Fruit fly (Drosophila melanogaster) whole organism, embryonic: ENCODE results near the gene kay.

Experiments
- ATbp ChIP-seq: fragments of 200-800 bp; sonication (Bioruptor generic); optimal IDR thresholded peaks from 2 replicates; lab custom pipeline; 2017; ENCODE audit warnings: missing biosample characterization, mild to moderate bottlenecking, missing genetic modification characterization, missing genetic modification reagents
- Ada2b ChIP-seq: fragments of 200-800 bp; sonication (Bioruptor generic); IDR thresholded peaks from 2 replicates; pipeline ENCODE4 v1.3.6; 2022; ENCODE audit warnings: missing biosample characterization, missing genetic modification characterization
- Atf-2 ChIP-seq: fragments of 200-800 bp; sonication (Bioruptor generic); optimal IDR thresholded peaks from 2 replicates; lab custom pipeline; 2016; ENCODE audit warnings: missing biosample characterization, missing genetic modification characterization
- Atf3 ChIP-seq: fragments of 200-800 bp; sonication (Bioruptor generic); optimal IDR thresholded peaks from 3 replicates; lab custom pipeline; 2016; ENCODE audit warnings: missing biosample characterization, missing genetic modification characterization
- Atf6 ChIP-seq: fragments of 200-800 bp; sonication (Bioruptor generic); IDR thresholded peaks from 2 replicates; pipeline ENCODE4 v1.3.6; 2022; ENCODE audit warnings: missing biosample characterization, missing genetic modification characterization
- Awh ChIP-seq: fragments of 200-800 bp; sonication (Bioruptor generic); IDR thresholded peaks from 2 replicates; pipeline ENCODE4, ENCODE4 v1.3.6; 2022; ENCODE audit warnings: missing biosample characterization, missing genetic modification characterization
- CG11085 ChIP-seq: fragments of 200-800 bp; sonication (Bioruptor generic); IDR thresholded peaks from 2 replicates; pipeline ENCODE4 v1.3.6; 2022; ENCODE audit warnings: missing biosample characterization, missing genetic modification characterization
- CG11696 ChIP-seq: fragments of 200-800 bp; sonication (Bioruptor generic); IDR thresholded peaks from 2 replicates; pipeline ENCODE4 v1.3.6; 2022; ENCODE audit warnings: missing biosample characterization, missing genetic modification characterization
- CG12659 ChIP-seq: fragments of 200-800 bp; sonication (Bioruptor generic); optimal IDR thresholded peaks from 3 replicates; lab custom pipeline; 2017; ENCODE audit warnings: mild to moderate bottlenecking, missing biosample characterization, missing genetic modification reagents, missing genetic modification characterization
- CG15601 ChIP-seq: fragments of 200-800 bp; sonication (Bioruptor generic); optimal IDR thresholded peaks from 3 replicates; lab custom pipeline; 2019; ENCODE audit warnings: missing biosample characterization, mild to moderate bottlenecking, missing genetic modification characterization, moderate library complexity
- CG1602 ChIP-seq: fragments of 200-800 bp; sonication (Bioruptor generic); optimal IDR thresholded peaks from 3 replicates; lab custom pipeline; 2016; ENCODE audit warnings: missing biosample characterization, missing genetic modification characterization
- CG16779 ChIP-seq: fragments of 200-800 bp; sonication (Bioruptor generic); IDR thresholded peaks from 2 replicates; pipeline ENCODE4 v1.3.6; 2022; ENCODE audit warnings: missing biosample characterization, missing genetic modification characterization
- CG17385 ChIP-seq: fragments of 200-800 bp; sonication (Bioruptor generic); optimal IDR thresholded peaks from 3 replicates; lab custom pipeline; 2018; ENCODE audit warnings: missing biosample characterization, mild to moderate bottlenecking, missing genetic modification characterization
- CG1792 ChIP-seq: fragments of 200-800 bp; sonication (Bioruptor generic); optimal IDR thresholded peaks from 2 replicates; lab custom pipeline; 2016; ENCODE audit warnings: missing biosample characterization, missing genetic modification characterization
- CG2199 ChIP-seq: fragments of 200-800 bp; sonication (Bioruptor generic); IDR thresholded peaks from 3 replicates; pipeline ENCODE4 v1.3.6; 2022; ENCODE audit warnings: missing biosample characterization, missing genetic modification characterization
- CG2712 ChIP-seq: fragments of 200-800 bp; optimal IDR thresholded peaks from 3 replicates; lab custom pipeline; 2019; ENCODE audit warnings: missing biosample characterization, mild to moderate bottlenecking, missing genetic modification characterization, moderate library complexity
- CG2875 ChIP-seq: fragments of 200-800 bp; sonication (Bioruptor generic); optimal IDR thresholded peaks from 2 replicates; lab custom pipeline; 2017; ENCODE audit warnings: missing biosample characterization, mild to moderate bottlenecking, missing genetic modification characterization, missing genetic modification reagents
- CG4404 ChIP-seq: fragments of 200-800 bp; sonication (Bioruptor generic); IDR thresholded peaks from 2 replicates; pipeline ENCODE4 v1.3.6; 2022; ENCODE audit warnings: missing biosample characterization, missing genetic modification characterization
- CG4424 ChIP-seq: fragments of 200-800 bp; sonication (Bioruptor generic); optimal IDR thresholded peaks from 3 replicates; lab custom pipeline; 2016; ENCODE audit warnings: missing biosample characterization, missing genetic modification characterization
- CG5953 ChIP-seq: fragments of 200-800 bp; sonication (Bioruptor generic); IDR thresholded peaks from 2 replicates; pipeline ENCODE4 v1.3.6; 2022; ENCODE audit warnings: missing biosample characterization, missing genetic modification characterization
- CG6175 ChIP-seq: fragments of 200-800 bp; sonication (Bioruptor generic); IDR thresholded peaks from 3 replicates; pipeline ENCODE4 v1.3.6; 2022; ENCODE audit warnings: missing biosample characterization, missing genetic modification characterization
- CG7372 ChIP-seq: fragments of 200-800 bp; sonication (Bioruptor generic); IDR thresholded peaks from 2 replicates; pipeline ENCODE4 v1.3.6; 2022; ENCODE audit warnings: missing biosample characterization, missing genetic modification characterization
- CG7556 ChIP-seq: fragments of 200-800 bp; sonication (Bioruptor generic); optimal IDR thresholded peaks from 2 replicates; lab custom pipeline; 2017; ENCODE audit warnings: missing biosample characterization, mild to moderate bottlenecking, missing genetic modification characterization
- CG7786 ChIP-seq: fragments of 200-800 bp; sonication (Bioruptor generic); optimal IDR thresholded peaks from 2 replicates; lab custom pipeline; 2016; ENCODE audit warnings: missing biosample characterization, missing genetic modification characterization
- CG7839 ChIP-seq: fragments of 200-800 bp; sonication (Bioruptor generic); optimal IDR thresholded peaks from 3 replicates; lab custom pipeline; 2018; ENCODE audit warnings: missing biosample characterization, mild to moderate bottlenecking, missing genetic modification characterization, moderate library complexity
- CG7928 ChIP-seq: fragments of 200-800 bp; sonication (Bioruptor generic); optimal IDR thresholded peaks from 2 replicates; lab custom pipeline; 2017; ENCODE audit warnings: missing biosample characterization, mild to moderate bottlenecking, missing genetic modification characterization
- Gug ChIP-seq: fragments of 200-800 bp; sonication (Bioruptor generic); IDR thresholded peaks from 4 replicates; pipeline ENCODE4 v1.3.6; 2022; ENCODE audit warnings: missing biosample characterization, missing genetic modification characterization
- Mrtf ChIP-seq: fragments of 200-800 bp; sonication (Bioruptor generic); IDR thresholded peaks from 3 replicates; pipeline ENCODE4 v1.3.6; 2022; ENCODE audit warnings: missing biosample characterization, missing genetic modification characterization
- Neu2 ChIP-seq: fragments of 200-800 bp; sonication (Bioruptor generic); optimal IDR thresholded peaks from 3 replicates; lab custom pipeline; 2016; ENCODE audit warnings: missing biosample characterization, missing genetic modification characterization, borderline replicate concordance
- Ssrp ChIP-seq: fragments of 200-800 bp; sonication (Bioruptor generic); optimal IDR thresholded peaks from 2 replicates; lab custom pipeline; 2018; ENCODE audit warnings: missing biosample characterization, mild to moderate bottlenecking, missing genetic modification characterization, moderate library complexity
- amos ChIP-seq: fragments of 200-800 bp; sonication (Bioruptor generic); IDR thresholded peaks from 2 replicates; pipeline ENCODE4 v1.3.6; 2022; ENCODE audit warnings: missing biosample characterization, missing genetic modification characterization; ENCODE audit not compliant: partially characterized antibody
- ato ChIP-seq: fragments of 200-800 bp; sonication (Bioruptor generic); IDR thresholded peaks from 2 replicates; pipeline ENCODE4 v1.3.6; 2022; ENCODE audit warnings: missing biosample characterization, missing genetic modification characterization; ENCODE audit not compliant: partially characterized antibody
- en ChIP-seq: fragments of 200-800 bp; sonication (Bioruptor generic); optimal IDR thresholded peaks from 2 replicates; lab custom pipeline; 2016; ENCODE audit warnings: missing biosample characterization, missing genetic modification characterization
- ewg ChIP-seq: fragments of 200-800 bp; sonication (Bioruptor generic); optimal IDR thresholded peaks from 3 replicates; lab custom pipeline; 2017; ENCODE audit warnings: mild to moderate bottlenecking, missing biosample characterization, missing genetic modification reagents, missing genetic modification characterization
- gsb ChIP-seq: fragments of 200-800 bp; sonication (Bioruptor generic); IDR thresholded peaks from 2 replicates; pipeline ENCODE4 v1.3.6; 2022; ENCODE audit warnings: missing biosample characterization, missing genetic modification characterization
- gsb-n ChIP-seq: fragments of 200-800 bp; sonication (Bioruptor generic); optimal IDR thresholded peaks from 3 replicates; lab custom pipeline; 2018; ENCODE audit warnings: missing biosample characterization, mild to moderate bottlenecking, missing genetic modification characterization
- hb ChIP-seq: fragments of 200-800 bp; sonication (Bioruptor generic); IDR thresholded peaks from 3 replicates; pipeline ENCODE4 v1.3.6; 2022; ENCODE audit warnings: missing biosample characterization, missing genetic modification characterization; ENCODE audit not compliant: partially characterized antibody
- kay ChIP-seq: fragments of 200-800 bp; sonication (Bioruptor generic); optimal IDR thresholded peaks from 2 replicates; lab custom pipeline; 2016; ENCODE audit warnings: missing biosample characterization, missing genetic modification characterization
- mld ChIP-seq: fragments of 200-800 bp; sonication (Bioruptor generic); IDR thresholded peaks from 3 replicates; pipeline ENCODE4 v1.3.6; 2022; ENCODE audit warnings: missing biosample characterization, missing genetic modification characterization; ENCODE audit not compliant: partially characterized antibody
- nom ChIP-seq: fragments of 200-800 bp; sonication (Bioruptor generic); optimal IDR thresholded peaks from 2 replicates; lab custom pipeline; 2017; ENCODE audit warnings: missing biosample characterization, missing genetic modification characterization, mild to moderate bottlenecking, moderate library complexity, missing genetic modification reagents
- oc ChIP-seq: fragments of 200-800 bp; sonication (Bioruptor generic); optimal IDR thresholded peaks from 2 replicates; lab custom pipeline; 2018; ENCODE audit warnings: missing biosample characterization, mild to moderate bottlenecking, missing genetic modification characterization, moderate library complexity
- peb ChIP-seq: fragments of 200-800 bp; sonication (Bioruptor generic); IDR thresholded peaks from 2 replicates; pipeline ENCODE4 v1.3.6; 2022; ENCODE audit warnings: missing biosample characterization, missing genetic modification characterization
- rib ChIP-seq: fragments of 200-800 bp; sonication (Bioruptor generic); IDR thresholded peaks from 2 replicates; pipeline ENCODE4 v1.3.6; 2022; ENCODE audit warnings: missing biosample characterization, missing genetic modification characterization
- row ChIP-seq: fragments of 200-800 bp; sonication (Bioruptor generic); IDR thresholded peaks from 3 replicates; pipeline ENCODE4 v1.3.6; 2022; ENCODE audit warnings: missing biosample characterization, missing genetic modification characterization
- sim ChIP-seq: fragments of 200-800 bp; sonication (Bioruptor generic); IDR thresholded peaks from 2 replicates; pipeline ENCODE4 v1.3.6; 2022; ENCODE audit warnings: missing biosample characterization, missing genetic modification characterization
- sisA ChIP-seq: fragments of 200-800 bp; sonication (Bioruptor generic); IDR thresholded peaks from 2 replicates; pipeline ENCODE4 v1.3.6; 2022; ENCODE audit warnings: missing biosample characterization, missing genetic modification characterization
- slbo ChIP-seq: fragments of 200-800 bp; sonication (Bioruptor generic); IDR thresholded peaks from 2 replicates; pipeline ENCODE4 v1.3.6; 2022; ENCODE audit warnings: missing biosample characterization, missing genetic modification characterization
- tgo ChIP-seq: fragments of 200-800 bp; sonication (Bioruptor generic); IDR thresholded peaks from 3 replicates; pipeline ENCODE4 v1.3.6; 2022; ENCODE audit warnings: missing biosample characterization, missing genetic modification characterization
- ttk ChIP-seq: fragments of 200-800 bp; sonication (Bioruptor generic); IDR thresholded peaks from 2 replicates; pipeline ENCODE4 v2.1.2; 2022; ENCODE audit warnings: missing biosample characterization, missing genetic modification characterization
- unc-4 ChIP-seq: fragments of 200-800 bp; sonication (Bioruptor generic); IDR thresholded peaks from 2 replicates; pipeline ENCODE4 v1.3.6; 2022; ENCODE audit warnings: missing biosample characterization, missing genetic modification characterization; ENCODE audit not compliant: partially characterized antibody
- usp ChIP-seq: fragments of >200 bp; optimal IDR thresholded peaks from 2 replicates; lab custom pipeline; 2017; ENCODE audit warnings: missing biosample characterization, missing genetic modification characterization
- yki ChIP-seq: fragments of >200 bp; optimal IDR thresholded peaks from 3 replicates; lab custom pipeline; 2018

kay gene

DNA sequence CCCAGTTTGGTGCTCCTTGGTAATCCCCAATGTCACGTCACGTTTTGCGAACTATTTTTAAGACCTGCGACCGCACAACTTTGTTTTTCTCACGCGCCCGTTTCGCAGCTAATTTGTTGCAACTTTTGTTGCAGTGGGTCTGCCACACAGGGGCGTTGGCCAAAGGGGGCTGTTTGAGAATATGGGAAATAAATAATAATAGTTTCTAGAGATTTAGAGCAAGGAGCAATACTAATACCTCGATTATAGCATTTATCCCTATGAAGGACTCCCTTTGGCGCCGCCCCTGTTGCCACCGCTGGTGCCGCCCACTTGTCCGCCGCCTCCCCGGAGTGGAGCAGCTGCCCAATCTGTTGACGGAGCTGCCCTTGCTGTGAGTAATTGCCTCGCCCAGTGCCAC lies 10.5 kb upstream of the kay start (continued):
- TF ChIP-seq hb (GFP tag; lab: Robert Waterston, UW) (no peak), Atf-2 (no peak), CG4424 (GFP tag; lab: Kevin White, UChicago) (no peak), CG6175 (GFP tag; lab: Robert Waterston, UW) (no peak), Atf3 (GFP tag; lab: Kevin White, UChicago) (no peak), CG15601 (tag; lab: Kevin White, UChicago) (no peak), Ssrp (tag; lab: Kevin White, UChicago) (peak; percentile 11), CG7372 (0 out of 2 replicates have a peak, but pooled peaks have one; percentile 42), CG5953 (GFP tag; lab: Robert Waterston, UW) (0 out of 2 replicates have a peak, but pooled peaks have one; percentile 9), mld (GFP tag; lab: Robert Waterston, UW) (no peak), CG7839 (tag; lab: Kevin White, UChicago) (no peak), ttk (GFP tag; lab: Robert Waterston, UW) (0 out of 2 replicates have a peak, but pooled peaks have one; percentile 28), CG17385 (no peak), CG7556 (GFP tag; lab: Kevin White, UChicago) (no peak), sim (no peak), nom (GFP tag; lab: Kevin White, UChicago) (no peak), slbo (GFP tag; lab: Robert Waterston, UW) (peak; percentile 46), ewg (GFP tag; lab: Kevin White, UChicago) (peak; percentile 17), row (GFP tag; lab: Robert Waterston, UW) (peak; percentile 45), Ada2b (no peak), amos (GFP tag; lab: Robert Waterston, UW) (no peak), kay (GFP tag; lab: Kevin White, UChicago) (no peak), CG11085 (GFP tag; lab: Robert Waterston, UW) (no peak), CG12659 (GFP tag; lab: Kevin White, UChicago) (peak; percentile 1), Awh (peak; percentile 45; the same call in 1 of the 2 replicates), CG2199 (GFP tag; lab: Robert Waterston, UW) (no peak), sisA (GFP tag; lab: Robert Waterston, UW) (peak; percentile 67), gsb-n (tag; lab: Kevin White, UChicago) (no peak), rib (GFP tag; lab: Robert Waterston, UW) (no peak), en (GFP tag; lab: Kevin White, UChicago) (no peak), oc (tag; lab: Kevin White, UChicago) (no peak), Gug (peak; percentile 29; the same call in 1 of the 4 replicates), CG7928 (GFP tag; lab: Kevin White, UChicago) (no peak), CG2875 (no peak), CG11696 (GFP tag; lab: Robert Waterston, UW) (no peak), CG7786 (GFP tag; lab: Kevin White, UChicago) (no peak), unc-4 (GFP tag; lab: Robert Waterston, UW) (no peak), Atf6 (GFP tag; lab: Robert Waterston, UW) (no peak), ato (GFP tag; lab: Robert Waterston, UW) (no peak), CG1792 (GFP tag; lab: Kevin White, UChicago) (no peak), ATbp (GFP tag; lab: Kevin White, UChicago) (peak; percentile 46), tgo (GFP tag; lab: Robert Waterston, UW) (peak; percentile 44; the same call in 2 of the 3 replicates), CG4404 (no peak), CG16779 (GFP tag; lab: Robert Waterston, UW) (no peak), CG2712 (tag; lab: Kevin White, UChicago) (no peak), Mrtf (GFP tag; lab: Robert Waterston, UW) (peak; percentile 32; the same call in 1 of the 3 replicates), yki (lab: Kevin White, UChicago) (no peak), peb (GFP tag; lab: Robert Waterston, UW) (no peak), CG1602 (GFP tag; lab: Kevin White, UChicago) (no peak), gsb (no peak), usp (no peak), Neu2 (GFP tag; lab: Kevin White, UChicago) (no peak)
